Fruit fly (Drosophila melanogaster): ENCODE data around the gene Rtnl1.

The Rtnl1 gene

dm6 chr2L:5037402-5037860 is 27.9 kb upstream of the Rtnl1 start, which contains the start of the genes CG14042 and SP555:
CG14042 (plus strand) TSS chr2L:5037709.
SP555 (plus strand) TSS chr2L:5037709.
- no peak for TF ChIP-seq CG8478 (optimal IDR thresholded peaks at IDR 0.05)
- TF ChIP-seq CTCF (optimal IDR thresholded peaks at IDR 0.05) = no peak

- TF ChIP-seq CG8478 (optimal IDR thresholded peaks at IDR 0.05) (no peak), CTCF (optimal IDR thresholded peaks at IDR 0.05) (peak; percentile 87 to 88)
Observed at dm6 chr2L:5036120-5036519, 26.6 kb upstream of the Rtnl1 start.

dm6 chr2L:5031886-5032285 is 22.4 kb upstream of the Rtnl1 start:
- TF ChIP-seq CTCF (optimal IDR thresholded peaks at IDR 0.05) (no peak), CG8478 (optimal IDR thresholded peaks at IDR 0.05) (no peak)

dm6 chr2L:5031399-5031798 is 21.9 kb upstream of the Rtnl1 start:
- no peak for TF ChIP-seq CG8478 (optimal IDR thresholded peaks at IDR 0.05)
- no peak for TF ChIP-seq CTCF (optimal IDR thresholded peaks at IDR 0.05)

dm6 chr2L:5030535-5030934 is 21.0 kb upstream of the Rtnl1 start:
- TF ChIP-seq CG8478 (optimal IDR thresholded peaks at IDR 0.05) (no peak), CTCF (optimal IDR thresholded peaks at IDR 0.05) (no peak)

- TF ChIP-seq CG8478 (optimal IDR thresholded peaks at IDR 0.05) = no peak
Observed at dm6 chr2L:5029809-5030108, 20.2 kb upstream of the Rtnl1 start.

- TF ChIP-seq CTCF (optimal IDR thresholded peaks at IDR 0.05) (no peak), CG8478 (optimal IDR thresholded peaks at IDR 0.05) (no peak)
Observed at dm6 chr2L:5029049-5029808, 19.7 kb upstream of the Rtnl1 start, which contains the start of gene Col4a1. Col4a1 (plus strand) TSS chr2L:5029609.

dm6 chr2L:5028091-5028490 is 18.6 kb upstream of the Rtnl1 start, which contains the start of gene vkg:
vkg (minus strand) TSS chr2L:5028191.
- TF ChIP-seq CG8478 (optimal IDR thresholded peaks at IDR 0.05) = no peak
- no peak for TF ChIP-seq CTCF (optimal IDR thresholded peaks at IDR 0.05)

- no peak for TF ChIP-seq CTCF (optimal IDR thresholded peaks at IDR 0.05)
- no peak for TF ChIP-seq CG8478 (optimal IDR thresholded peaks at IDR 0.05)
Observed at dm6 chr2L:5027321-5028069, 18.0 kb upstream of the Rtnl1 start.

dm6 chr2L:5025557-5025956 is 16.0 kb upstream of the Rtnl1 start:
- TF ChIP-seq CG8478 (optimal IDR thresholded peaks at IDR 0.05) (no peak), CTCF (optimal IDR thresholded peaks at IDR 0.05) (no peak)

dm6 chr2L:5022602-5023001 is 13.1 kb upstream of the Rtnl1 start:
- no peak for TF ChIP-seq CTCF (optimal IDR thresholded peaks at IDR 0.05)
- no peak for TF ChIP-seq CG8478 (optimal IDR thresholded peaks at IDR 0.05)

- no peak for TF ChIP-seq CTCF (optimal IDR thresholded peaks at IDR 0.05)
- no peak for TF ChIP-seq CG8478 (optimal IDR thresholded peaks at IDR 0.05)
Observed at dm6 chr2L:5020479-5020878, 11.0 kb upstream of the Rtnl1 start.

- TF ChIP-seq CG8478 (optimal IDR thresholded peaks at IDR 0.05) (no peak), CTCF (optimal IDR thresholded peaks at IDR 0.05) (peak in 1 of 2 experiments; percentile 10)
Observed at dm6 chr2L:5010784-5011260, 1.3 kb upstream of the Rtnl1 start, which contains the start of the genes CG31917, Tfb5 and SelT. CG31917 (minus strand) TSS chr2L:5010834. Tfb5 (minus strand) TSS chr2L:5010834. SelT (plus strand) TSS chr2L:5010922.

- TF ChIP-seq CG8478 (optimal IDR thresholded peaks at IDR 0.05) (no peak), CTCF (optimal IDR thresholded peaks at IDR 0.05) (no peak)
Observed at dm6 chr2L:5007256-5007655, 2.3 kb downstream of the Rtnl1 start.

- TF ChIP-seq CTCF (optimal IDR thresholded peaks at IDR 0.05) = no peak
- no peak for TF ChIP-seq CG8478 (optimal IDR thresholded peaks at IDR 0.05)
Observed at dm6 chr2L:5006323-5006722, 3.2 kb downstream of the Rtnl1 start.

dm6 chr2L:5005464-5005764 is 4.1 kb downstream of the Rtnl1 start:
- TF ChIP-seq CTCF (optimal IDR thresholded peaks at IDR 0.05) = no peak
- no peak for TF ChIP-seq CG8478 (optimal IDR thresholded peaks at IDR 0.05)
